Worm (Caenorhabditis elegans): ENCODE data around the gene pfd-1.

The pfd-1 gene

ce11 chrIV:11160707-11161106, 10.8 kb downstream of the pfd-1 start, which contains the start of gene C08F8.15:
Gene C08F8.15 (minus strand): TSS chrIV:11160807.
- TF ChIP-seq dve-1 (tag; optimal IDR thresholded peaks at IDR 0.05) (no peak), ttx-3 (tag; optimal IDR thresholded peaks at IDR 0.05) (no peak), ref-2 (tag; optimal IDR thresholded peaks at IDR 0.05) (no peak), lin-11 (tag; optimal IDR thresholded peaks at IDR 0.05) (no peak), elt-2 (tag; optimal IDR thresholded peaks at IDR 0.05) (no peak), zip-5 (tag; optimal IDR thresholded peaks at IDR 0.05) (no peak), ceh-18 (tag; optimal IDR thresholded peaks at IDR 0.05) (no peak), unc-42 (tag; optimal IDR thresholded peaks at IDR 0.05) (no peak), F13H6.1 (tag; optimal IDR thresholded peaks at IDR 0.05) (no peak), ceh-19 (GFP tag; optimal IDR thresholded peaks at IDR 0.05) (no peak), odd-2 (tag; optimal IDR thresholded peaks at IDR 0.05) (no peak), sdc-2 (tag; optimal IDR thresholded peaks at IDR 0.05) (no peak), syd-9 (tag; optimal IDR thresholded peaks at IDR 0.05) (no peak), ceh-9 (tag; optimal IDR thresholded peaks at IDR 0.05) (no peak), ceh-14 (tag; optimal IDR thresholded peaks at IDR 0.05) (no peak), ahr-1 (tag; optimal IDR thresholded peaks at IDR 0.05) (no peak), dmd-4 (tag; optimal IDR thresholded peaks at IDR 0.05; ENCODE audit: borderline replicate concordance) (no peak), ceh-2 (tag; optimal IDR thresholded peaks at IDR 0.05) (no peak), tbx-7 (tag; optimal IDR thresholded peaks at IDR 0.05) (no peak)

ce11 chrIV:11162451-11162850, 12.5 kb downstream of the pfd-1 start, which contains the start of gene fbxb-9:
Gene fbxb-9 (minus strand): TSS chrIV:11162551.
- TF ChIP-seq pha-2 (tag; optimal IDR thresholded peaks at IDR 0.05) (no peak), ama-1 (optimal IDR thresholded peaks at IDR 0.05) (no peak), sox-4 (tag; optimal IDR thresholded peaks at IDR 0.05) (no peak), unc-55 (GFP tag; optimal IDR thresholded peaks at IDR 0.05) (no peak), hlh-8 (tag; optimal IDR thresholded peaks at IDR 0.05) (no peak), nhr-232 (tag; optimal IDR thresholded peaks at IDR 0.05) (no peak), elt-4 (tag; optimal IDR thresholded peaks at IDR 0.05) (no peak), gmeb-2 (tag; optimal IDR thresholded peaks at IDR 0.05) (no peak), unc-86 (tag; optimal IDR thresholded peaks at IDR 0.05) (no peak), dmd-4 (tag; optimal IDR thresholded peaks at IDR 0.05; ENCODE audit: borderline replicate concordance) (no peak), elt-2 (tag; optimal IDR thresholded peaks at IDR 0.05) (no peak), che-1 (tag; optimal IDR thresholded peaks at IDR 0.05) (no peak), pat-9 (tag; optimal IDR thresholded peaks at IDR 0.05) (no peak), nfya-1 (tag; optimal IDR thresholded peaks at IDR 0.05) (no peak), hlh-30 (tag; optimal IDR thresholded peaks at IDR 0.05; ENCODE audit: insufficient read depth) (no peak), ceh-31 (tag; optimal IDR thresholded peaks at IDR 0.05) (no peak)

ce11 chrIV:11164831-11165230, 14.9 kb downstream of the pfd-1 start, which contains the start of gene C08F8.6:
Gene C08F8.6 (minus strand): TSS chrIV:11164931.
- TF ChIP-seq Y22D7AL.16 (tag; optimal IDR thresholded peaks at IDR 0.05) = no peak
- no peak for TF ChIP-seq ama-1 (optimal IDR thresholded peaks at IDR 0.05)
- TF ChIP-seq tbx-2 (tag; optimal IDR thresholded peaks at IDR 0.05) = no peak
- TF ChIP-seq lin-11 (tag; optimal IDR thresholded peaks at IDR 0.05) = no peak
- no peak for TF ChIP-seq unc-42 (tag; optimal IDR thresholded peaks at IDR 0.05)
- no peak for TF ChIP-seq fkh-10 (GFP tag; optimal IDR thresholded peaks at IDR 0.05)
- TF ChIP-seq ceh-18 (tag; optimal IDR thresholded peaks at IDR 0.05) = no peak
- no peak for TF ChIP-seq syd-9 (tag; optimal IDR thresholded peaks at IDR 0.05)
- TF ChIP-seq unc-86 (tag; optimal IDR thresholded peaks at IDR 0.05) = no peak
- no peak for TF ChIP-seq npax-4 (tag; optimal IDR thresholded peaks at IDR 0.05)

- TF ChIP-seq npax-4 (tag; optimal IDR thresholded peaks at IDR 0.05) (no peak), nhr-11 (tag; optimal IDR thresholded peaks at IDR 0.05) (no peak), ceh-22 (tag; optimal IDR thresholded peaks at IDR 0.05) (no peak), nhr-232 (tag; optimal IDR thresholded peaks at IDR 0.05) (no peak), tbx-2 (tag; optimal IDR thresholded peaks at IDR 0.05) (no peak), madf-2 (tag; optimal IDR thresholded peaks at IDR 0.05) (no peak), ceh-34 (tag; optimal IDR thresholded peaks at IDR 0.05) (no peak), C08G9.2 (tag; optimal IDR thresholded peaks at IDR 0.05) (no peak), gmeb-2 (tag; optimal IDR thresholded peaks at IDR 0.05) (no peak), ceh-31 (tag; optimal IDR thresholded peaks at IDR 0.05) (no peak), ceh-18 (tag; optimal IDR thresholded peaks at IDR 0.05) (no peak)
These were observed 19.7 kb downstream of the pfd-1 start, which contains the start of gene nhr-67 for ce11 chrIV:11169652-11170051. Gene nhr-67 (plus strand): TSS chrIV:11169748.

Data from whole organism, late embryonic.